Fruit fly (Drosophila melanogaster) whole organism: ENCODE data around the gene CG15888.

Experiments used
- CG8478 ChIP-seq: fragments of >200 bp; optimal IDR thresholded peaks from 2 replicates; lab custom pipeline; 2018; ENCODE audit warnings: inconsistent platforms
- psq ChIP-seq: fragments of >200 bp; optimal IDR thresholded peaks from 2 replicates; lab custom pipeline; 2017

DNA sequence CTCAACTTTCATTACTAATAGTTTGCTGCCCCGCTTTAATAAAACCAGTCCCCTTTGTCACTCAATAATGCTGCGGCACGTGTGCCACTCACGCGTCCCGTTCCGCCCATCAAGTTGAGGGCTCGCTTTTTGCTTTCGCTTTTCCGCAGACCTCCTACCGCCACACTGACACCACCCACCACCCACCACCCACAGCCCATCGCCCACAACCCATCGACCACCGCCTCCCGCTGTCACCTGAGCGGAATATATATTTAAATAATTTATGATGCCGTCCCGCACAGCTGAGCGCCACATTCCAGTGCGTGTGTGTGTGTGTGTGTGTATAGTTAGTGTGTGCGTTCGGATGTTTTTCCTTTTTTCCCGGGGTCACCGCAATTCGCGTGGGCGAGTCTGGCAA is 44.6 kb downstream of the CG15888 start:
- no peak for TF ChIP-seq CG8478 (lab: Kevin White, UChicago)
- TF ChIP-seq psq = no peak
